Worm (Caenorhabditis elegans): ENCODE measurements around the gene swsn-7.

Gene swsn-7

ce11 chrII:7990192-7990591 lies 37.4 kb downstream of the swsn-7 start:
- no peak for TF ChIP-seq unc-62 (GFP tag; optimal IDR thresholded peaks at IDR 0.05)
- peak; percentile 69 for TF ChIP-seq fkh-10 (GFP tag; optimal IDR thresholded peaks at IDR 0.05)

DNA sequence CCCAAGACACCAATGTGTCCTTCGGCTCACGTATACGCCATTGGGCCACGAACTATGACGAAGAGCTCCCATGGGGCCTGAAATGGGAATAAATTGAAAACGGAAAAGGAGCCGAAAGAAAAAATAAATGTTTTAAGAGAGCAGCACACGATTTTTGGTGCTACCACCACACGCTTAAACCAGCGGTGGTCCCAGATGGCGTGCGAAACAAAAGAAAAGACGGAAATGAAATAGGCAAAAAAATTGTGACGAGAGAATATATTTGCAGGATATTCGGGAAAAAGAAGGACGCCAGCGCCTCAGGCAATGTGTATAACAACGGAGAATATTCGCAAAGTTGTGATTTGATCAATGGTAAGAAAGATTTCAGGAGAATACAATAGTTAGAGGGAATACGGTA lies 40.6 kb downstream of the swsn-7 start:
- TF ChIP-seq lin-39 (tag; optimal IDR thresholded peaks at IDR 0.05) (peak; percentile 44), nhr-43 (tag; optimal IDR thresholded peaks at IDR 0.05; ENCODE audit: poor library complexity, severe bottlenecking) (no peak), egl-5 (tag; optimal IDR thresholded peaks at IDR 0.05) (no peak), nhr-11 (tag; optimal IDR thresholded peaks at IDR 0.05) (no peak), nfya-1 (tag; optimal IDR thresholded peaks at IDR 0.05; ENCODE audit: insufficient read depth) (peak; percentile 6), ama-1 (optimal IDR thresholded peaks at IDR 0.05) (no peak), unc-62 (GFP tag; optimal IDR thresholded peaks at IDR 0.05) (no peak)

- no peak for TF ChIP-seq fkh-10 (GFP tag; optimal IDR thresholded peaks at IDR 0.05)
- peak; percentile 44 for TF ChIP-seq lin-39 (tag; optimal IDR thresholded peaks at IDR 0.05)
- TF ChIP-seq nhr-237 (tag; optimal IDR thresholded peaks at IDR 0.05): no peak
- TF ChIP-seq tbx-2 (tag; optimal IDR thresholded peaks at IDR 0.05): no peak
Measured at ce11 chrII:7985029-7985428, 42.5 kb downstream of the swsn-7 start.

DNA sequence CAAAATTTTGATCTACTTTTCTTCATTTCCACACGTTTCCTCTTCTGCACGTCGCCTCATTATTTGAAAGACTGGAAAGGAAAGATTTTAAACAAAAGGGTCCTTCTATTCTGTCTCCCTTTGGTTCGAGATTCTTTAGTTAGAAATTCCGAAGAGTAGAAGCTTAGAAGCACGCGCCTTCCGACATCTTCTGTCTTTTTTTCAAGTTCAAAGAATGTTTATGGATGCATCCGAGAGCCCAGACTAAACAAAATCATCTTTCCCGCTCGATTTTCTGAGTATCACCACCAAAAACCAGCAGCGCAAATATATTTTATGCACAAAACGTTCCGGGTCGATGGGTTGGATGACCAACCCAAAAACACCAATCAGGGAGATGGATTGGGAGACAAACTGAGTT lies 43.5 kb downstream of the swsn-7 start:
- TF ChIP-seq nhr-43 (tag; optimal IDR thresholded peaks at IDR 0.05; ENCODE audit: poor library complexity, severe bottlenecking): no peak
- no peak for TF ChIP-seq nhr-23 (tag; optimal IDR thresholded peaks at IDR 0.05)
- TF ChIP-seq hmg-11 (tag; optimal IDR thresholded peaks at IDR 0.05): no peak
- TF ChIP-seq sea-2 (GFP tag; optimal IDR thresholded peaks at IDR 0.05): no peak
- no peak for TF ChIP-seq elt-2 (tag; optimal IDR thresholded peaks at IDR 0.05)
- TF ChIP-seq unc-62 (GFP tag; optimal IDR thresholded peaks at IDR 0.05): no peak
- TF ChIP-seq aly-2 (tag; optimal IDR thresholded peaks at IDR 0.05): no peak
- TF ChIP-seq ZK546.5 (tag; optimal IDR thresholded peaks at IDR 0.05): no peak
- TF ChIP-seq pha-4 (tag; optimal IDR thresholded peaks at IDR 0.05): no peak
- no peak for TF ChIP-seq jun-1 (tag; optimal IDR thresholded peaks at IDR 0.05)
- TF ChIP-seq nhr-237 (tag; optimal IDR thresholded peaks at IDR 0.05): no peak
- TF ChIP-seq R02D3.7 (tag; optimal IDR thresholded peaks at IDR 0.05): no peak
- TF ChIP-seq lsy-12 (tag; optimal IDR thresholded peaks at IDR 0.05): no peak
- no peak for TF ChIP-seq skn-1 (tag; optimal IDR thresholded peaks at IDR 0.05)
- TF ChIP-seq egl-27 (tag; optimal IDR thresholded peaks at IDR 0.05): no peak

DNA sequence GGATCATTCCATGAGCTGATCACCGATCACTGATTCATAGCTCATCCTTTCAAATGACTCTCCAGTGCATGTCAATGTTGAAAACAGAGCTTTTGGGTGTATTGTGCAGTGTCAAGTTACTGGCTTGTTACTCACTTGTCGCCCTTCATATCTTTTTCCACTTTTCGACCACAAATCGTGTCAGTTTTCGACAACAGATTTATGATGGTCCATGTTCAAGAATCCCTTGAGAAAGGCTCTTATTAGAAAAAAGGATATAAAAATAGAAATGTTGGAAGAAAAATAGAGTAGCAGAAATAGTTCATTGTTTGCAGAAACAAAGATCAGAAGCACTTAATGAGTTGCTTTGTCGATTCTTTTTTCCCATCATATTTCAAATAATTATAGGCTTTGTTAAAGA lies 44.1 kb downstream of the swsn-7 start:
- TF ChIP-seq ceh-28 (tag; optimal IDR thresholded peaks at IDR 0.05) (no peak), aly-2 (tag; optimal IDR thresholded peaks at IDR 0.05) (no peak), ztf-11 (tag; optimal IDR thresholded peaks at IDR 0.05) (no peak), unc-39 (tag; optimal IDR thresholded peaks at IDR 0.05) (no peak), lin-39 (tag; optimal IDR thresholded peaks at IDR 0.05) (no peak), zag-1 (tag; optimal IDR thresholded peaks at IDR 0.05) (no peak), fos-1 (tag; optimal IDR thresholded peaks at IDR 0.05) (no peak), mdl-1 (tag; optimal IDR thresholded peaks at IDR 0.05) (no peak), jun-1 (tag; optimal IDR thresholded peaks at IDR 0.05) (no peak), fkh-10 (GFP tag; optimal IDR thresholded peaks at IDR 0.05) (no peak), nhr-67 (tag; optimal IDR thresholded peaks at IDR 0.05) (no peak), lsy-12 (tag; optimal IDR thresholded peaks at IDR 0.05) (no peak)

ce11 chrII:7981084-7981483 lies 46.5 kb downstream of the swsn-7 start:
- TF ChIP-seq egl-5 (tag; optimal IDR thresholded peaks at IDR 0.05) (peak; percentile 51), lin-15B (tag; optimal IDR thresholded peaks at IDR 0.05) (no peak), lin-39 (tag; optimal IDR thresholded peaks at IDR 0.05) (peak; percentile 3)

DNA sequence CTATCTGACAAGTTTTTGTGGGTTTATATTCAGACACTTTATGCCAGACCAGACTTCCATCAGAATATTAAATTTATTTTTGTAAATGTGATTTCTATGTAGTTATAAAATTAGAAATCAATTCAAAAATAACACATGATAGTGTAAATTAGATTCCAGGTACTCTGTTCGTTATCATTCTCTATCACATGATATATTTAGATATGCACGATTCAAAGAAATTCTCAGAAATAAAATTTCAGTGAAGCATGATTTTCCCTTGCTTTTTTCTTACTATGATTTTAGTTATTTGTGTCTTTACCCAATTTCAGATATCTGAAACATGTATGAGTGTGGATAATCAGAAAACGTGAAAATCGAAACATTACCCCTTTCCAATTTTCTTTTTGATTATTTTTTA lies 50.0 kb downstream of the swsn-7 start:
- TF ChIP-seq egl-5 (tag; optimal IDR thresholded peaks at IDR 0.05) (no peak), skn-1 (tag; optimal IDR thresholded peaks at IDR 0.05) (no peak), nhr-77 (tag; optimal IDR thresholded peaks at IDR 0.05) (no peak)
